Worm (Caenorhabditis elegans): ENCODE measurements around the gene egl-2.

ce11 chrV:1285657-1286123 is 13.4 kb downstream of the egl-2 start, which contains the start of gene tank-1:
- TF ChIP-seq tbx-11 (GFP tag; IDR thresholded peaks at IDR 0.05) (no peak), hmbx-1 (tag; optimal IDR thresholded peaks at IDR 0.05) (no peak), ama-1 (optimal IDR thresholded peaks at IDR 0.05) (no peak), pes-1 (GFP tag; IDR thresholded peaks at IDR 0.05) (no peak), ceh-13 (GFP tag; optimal IDR thresholded peaks at IDR 0.05) (no peak), hnd-1 (tag; optimal IDR thresholded peaks at IDR 0.05) (no peak), sea-1 (GFP tag; conservative IDR thresholded peaks at IDR 0.05) (no peak), B0310.2 (tag; optimal IDR thresholded peaks at IDR 0.05) (no peak), aly-1 (tag; optimal IDR thresholded peaks at IDR 0.05) (no peak), tra-4 (tag; optimal IDR thresholded peaks at IDR 0.05) (no peak)

Data from whole organism, early embryonic.